Fruit fly (Drosophila melanogaster): ENCODE data around the gene skd.
A peak's percentile ranks its signal among the peaks of the same experiment; 100 is the strongest.

skd gene

DNA sequence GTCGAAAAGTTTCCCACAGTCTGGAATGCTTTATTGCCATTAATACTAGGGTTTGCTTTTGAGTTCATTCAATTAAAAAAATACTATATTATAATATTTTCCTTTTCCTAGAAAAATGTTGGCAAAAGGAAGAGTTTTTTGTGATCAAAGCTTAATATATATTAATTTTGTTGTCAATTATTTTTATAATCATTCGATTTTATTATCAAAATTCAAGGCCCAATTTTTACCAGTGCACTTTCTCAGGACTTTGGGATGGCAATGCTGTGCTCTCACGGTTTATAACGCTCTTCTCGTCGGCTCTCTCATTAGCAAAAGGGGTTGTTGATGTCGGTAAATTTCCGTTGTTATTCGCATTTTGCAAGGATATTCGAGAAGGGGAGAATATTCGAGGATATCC is 19.8 kb upstream of the skd start (continued):
- TF ChIP-seq CG1529 (GFP tag; optimal IDR thresholded peaks at IDR 0.05) (no peak), tin (GFP tag; optimal IDR thresholded peaks at IDR 0.05) (peak; percentile 33), CG30403 (GFP tag; optimal IDR thresholded peaks at IDR 0.05) (peak; percentile 42), Nf-YC (tag; optimal IDR thresholded peaks at IDR 0.05) (no peak), schlank (tag; optimal IDR thresholded peaks at IDR 0.05) (no peak), Dll (GFP tag; IDR thresholded peaks at IDR 0.05; ENCODE audit: partially characterized antibody) (no peak), CG15601 (tag; optimal IDR thresholded peaks at IDR 0.05) (peak; percentile 35), CG14860 (GFP tag; IDR thresholded peaks at IDR 0.05; ENCODE audit: partially characterized antibody) (no peak), en (GFP tag; optimal IDR thresholded peaks at IDR 0.05) (no peak), CG15269 (tag; optimal IDR thresholded peaks at IDR 0.05) (peak; percentile 31), sob (GFP tag; IDR thresholded peaks at IDR 0.05) (no peak; the same call in 1 of the 2 replicates), CG1233 (GFP tag; optimal IDR thresholded peaks at IDR 0.05) (no peak), Ptx1 (GFP tag; IDR thresholded peaks at IDR 0.05) (0 out of 2 replicates have a peak, but pooled peaks have one; percentile 13), Hr3 (GFP tag; optimal IDR thresholded peaks at IDR 0.05) (no peak), Vsx1 (GFP tag; optimal IDR thresholded peaks at IDR 0.05) (peak; percentile 9), Adf1 (GFP tag; IDR thresholded peaks at IDR 0.05) (no peak), sc (optimal IDR thresholded peaks at IDR 0.05) (no peak), sc (GFP tag; optimal IDR thresholded peaks at IDR 0.05) (no peak), CG11696 (GFP tag; IDR thresholded peaks at IDR 0.05) (no peak), CG34224 (GFP tag; IDR thresholded peaks at IDR 0.05; ENCODE audit: partially characterized antibody) (no peak), Oli (tag; optimal IDR thresholded peaks at IDR 0.05) (peak; percentile 28), wor (GFP tag; IDR thresholded peaks at IDR 0.05) (no peak), dan (GFP tag; IDR thresholded peaks at IDR 0.05) (no peak), E2f2 (GFP tag; IDR thresholded peaks at IDR 0.05) (no peak), gfzf (GFP tag; optimal IDR thresholded peaks at IDR 0.05) (no peak), CG6813 (GFP tag; optimal IDR thresholded peaks at IDR 0.05) (no peak), Aef1 (GFP tag; IDR thresholded peaks at IDR 0.05) (no peak), eve (GFP tag; optimal IDR thresholded peaks at IDR 0.05) (peak in 1 of 2 experiments; percentile 67), CG17912 (GFP tag; optimal IDR thresholded peaks at IDR 0.05) (no peak), fu2 (GFP tag; optimal IDR thresholded peaks at IDR 0.05) (no peak), Neu2 (GFP tag; optimal IDR thresholded peaks at IDR 0.05; ENCODE audit: borderline replicate concordance) (no peak), CG10462 (GFP tag; optimal IDR thresholded peaks at IDR 0.05) (peak; percentile 14), fru (optimal IDR thresholded peaks at IDR 0.05) (no peak), sd (tag; optimal IDR thresholded peaks at IDR 0.05) (no peak), ind (GFP tag; optimal IDR thresholded peaks at IDR 0.05) (no peak), GATAe (GFP tag; conservative IDR thresholded peaks at IDR 0.05) (no peak), CG17802 (tag; optimal IDR thresholded peaks at IDR 0.05) (no peak), CG3726 (GFP tag; IDR thresholded peaks at IDR 0.05) (no peak), zf30C (GFP tag; optimal IDR thresholded peaks at IDR 0.05) (peak; percentile 97), BEAF-32 (GFP tag; optimal IDR thresholded peaks at IDR 0.05) (no peak), CG1024 (GFP tag; IDR thresholded peaks at IDR 0.05) (no peak), luna (GFP tag; optimal IDR thresholded peaks at IDR 0.05) (no peak), ems (GFP tag; optimal IDR thresholded peaks at IDR 0.05) (no peak), ranshi (GFP tag; IDR thresholded peaks at IDR 0.05) (no peak), knrl (GFP tag; IDR thresholded peaks at IDR 0.05; ENCODE audit: partially characterized antibody) (no peak), CG31388 (GFP tag; optimal IDR thresholded peaks at IDR 0.05) (no peak), CG17385 (GFP tag; optimal IDR thresholded peaks at IDR 0.05) (peak; percentile 14), CG8765 (GFP tag; IDR thresholded peaks at IDR 0.05) (no peak), Xrp1 (GFP tag; IDR thresholded peaks at IDR 0.05) (peak; percentile 68), Rfx (GFP tag; IDR thresholded peaks at IDR 0.05) (no peak), nmo (GFP tag; optimal IDR thresholded peaks at IDR 0.05) (peak; percentile 5), Fer1 (GFP tag; optimal IDR thresholded peaks at IDR 0.05) (peak; percentile 44)
